Worm (Caenorhabditis elegans) whole organism, mixed stage, embryonic: ENCODE measurements around the gene erd-2.2.

Experiments used
- ceh-43 ChIP-seq: fragments of 200-800 bp; sonication (Bioruptor generic); optimal IDR thresholded peaks from 2 replicates; lab custom pipeline; 2018; ENCODE audit warnings: mild to moderate bottlenecking, missing genetic modification characterization, moderate library complexity, missing compliant biosample characterization
- lin-13 ChIP-seq: fragments of 150-350 bp; optimal IDR thresholded peaks from 2 replicates; lab custom pipeline; 2014; ENCODE audit warnings: missing biosample characterization, missing genetic modification characterization
- nhr-28 ChIP-seq: fragments of 150-350 bp; optimal IDR thresholded peaks from 2 replicates; lab custom pipeline; 2014; ENCODE audit warnings: missing biosample characterization, missing genetic modification characterization
- pha-4 ChIP-seq: fragments of 150-350 bp; optimal IDR thresholded peaks from 2 replicates; lab custom pipeline; 2018; ENCODE audit warnings: missing biosample characterization, missing genetic modification reagents, missing genetic modification characterization
- snpc-4 ChIP-seq: fragments of 150-350 bp; optimal IDR thresholded peaks from 2 replicates; lab custom pipeline; 2014; ENCODE audit warnings: missing biosample characterization, missing genetic modification characterization
- unc-39 ChIP-seq: fragments of 150-350 bp; optimal IDR thresholded peaks from 2 replicates; lab custom pipeline; 2014; ENCODE audit warnings: missing biosample characterization, missing genetic modification characterization
- unc-62 ChIP-seq: fragments of 150-350 bp; optimal IDR thresholded peaks from 2 replicates; lab custom pipeline; 2014; ENCODE audit warnings: missing biosample characterization, missing genetic modification reagents, missing genetic modification characterization
- zip-8 ChIP-seq: fragments of 150-350 bp; optimal IDR thresholded peaks from 2 replicates; lab custom pipeline; 2014; ENCODE audit warnings: missing biosample characterization, missing genetic modification characterization
- ztf-11 ChIP-seq: fragments of 150-350 bp; optimal IDR thresholded peaks from 2 replicates; lab custom pipeline; 2014; ENCODE audit warnings: missing biosample characterization, missing genetic modification characterization

DNA sequence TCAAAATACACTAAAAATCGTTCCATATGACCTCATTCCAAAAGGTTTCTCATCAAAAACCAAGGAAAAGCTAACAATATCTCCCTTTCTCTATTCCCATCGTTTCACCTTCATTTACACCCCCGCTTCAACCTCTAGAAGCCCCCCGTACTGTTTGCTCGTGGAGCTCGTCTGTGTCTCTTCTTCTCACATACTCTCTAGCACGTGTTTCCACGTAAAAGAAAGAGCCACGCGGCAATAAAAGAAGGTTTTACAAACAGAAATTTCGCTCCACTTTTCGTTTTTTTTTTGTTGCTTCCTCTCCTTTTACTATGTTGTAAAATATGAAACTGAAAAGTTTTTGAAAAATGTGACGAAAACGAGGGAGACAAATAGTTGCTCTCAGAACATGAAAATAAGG is 13.9 kb upstream of the erd-2.2 start:
- TF ChIP-seq zip-8 (tag; lab: Kevin White, UChicago): no peak
- TF ChIP-seq unc-39 (tag; lab: Kevin White, UChicago): no peak
- TF ChIP-seq nhr-28: no peak
- TF ChIP-seq unc-62 (GFP tag; lab: Kevin White, UChicago): no peak
- no peak for TF ChIP-seq pha-4 (tag; lab: Kevin White, UChicago)
- no peak for TF ChIP-seq ceh-43 (GFP tag; lab: Kevin White, UChicago)
- no peak for TF ChIP-seq lin-13 (tag; lab: Kevin White, UChicago)
- no peak for TF ChIP-seq ztf-11
- no peak for TF ChIP-seq snpc-4 (tag; lab: Kevin White, UChicago)
